Worm (Caenorhabditis elegans) whole organism, midembryonic: ENCODE results near the gene R05G6.4.

Source experiments
- T22C8.4 ChIP-seq: fragments of 200-800 bp; sonication (Bioruptor generic); IDR thresholded peaks from 2 replicates; pipeline ENCODE4 v1.3.6; 2022; ENCODE audit warnings: missing genetic modification characterization, missing compliant biosample characterization
- cog-1 ChIP-seq: sonication (generic microtip); optimal IDR thresholded peaks from 2 replicates; lab custom pipeline; 2016; ENCODE audit warnings: missing genetic modification characterization, missing compliant biosample characterization
- flt-1 ChIP-seq: fragments of 200-800 bp; sonication (Bioruptor generic); IDR thresholded peaks from 2 replicates; pipeline ENCODE4 v1.3.6; 2022; ENCODE audit warnings: missing genetic modification characterization, missing compliant biosample characterization
- med-1 ChIP-seq: sonication (generic microtip); optimal IDR thresholded peaks from 2 replicates; lab custom pipeline; 2017; ENCODE audit warnings: missing genetic modification characterization, mild to moderate bottlenecking, missing compliant biosample characterization, antibody characterized with exemption, missing genetic modification reagents; ENCODE audit not compliant: insufficient read depth
- ref-1 ChIP-seq: fragments of 200-800 bp; sonication (Bioruptor generic); conservative IDR thresholded peaks from 2 replicates; pipeline ENCODE4 v1.3.6; 2022; ENCODE audit warnings: missing genetic modification reagents, missing genetic modification characterization, missing compliant biosample characterization
- tab-1 ChIP-seq: fragments of 200-800 bp; sonication (Bioruptor generic); IDR thresholded peaks from 2 replicates; pipeline ENCODE4 v1.3.6; 2022; ENCODE audit warnings: missing genetic modification characterization, missing compliant biosample characterization
- ztf-23 ChIP-seq: fragments of 200-800 bp; sonication (Bioruptor generic); IDR thresholded peaks from 2 replicates; pipeline ENCODE4 v1.3.6; 2022; ENCODE audit warnings: missing genetic modification reagents, missing genetic modification characterization, missing compliant biosample characterization

DNA sequence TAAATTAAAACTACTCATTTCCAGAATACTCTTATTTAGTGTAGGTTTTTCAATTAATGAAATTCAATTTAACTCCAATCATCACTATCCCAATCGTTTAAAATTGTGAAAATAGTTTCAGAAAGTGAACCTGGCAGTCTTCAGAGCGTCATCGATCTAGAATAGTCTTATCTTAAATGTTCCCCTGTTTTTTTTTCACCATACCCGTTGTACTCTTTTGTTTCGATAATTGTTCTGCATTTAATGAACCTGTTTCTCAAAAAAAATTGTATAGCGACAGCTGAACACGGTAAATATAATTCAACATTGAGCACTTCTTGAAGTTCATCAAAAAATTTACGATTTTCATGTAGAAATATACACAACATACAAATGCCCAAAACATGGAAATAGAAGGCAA is 38.2 kb downstream of the R05G6.4 start:
- TF ChIP-seq cog-1 (tag; lab: Kevin White, UChicago) (no peak), ztf-23 (GFP tag; lab: Robert Waterston, UW) (no peak), tab-1 (GFP tag; lab: Robert Waterston, UW) (no peak), flt-1 (GFP tag; lab: Robert Waterston, UW) (no peak), T22C8.4 (GFP tag; lab: Robert Waterston, UW) (no peak), ref-1 (GFP tag; lab: Robert Waterston, UW) (no peak), med-1 (GFP tag; lab: Kevin White, UChicago) (no peak)
